Worm (Caenorhabditis elegans) whole organism, young adult: ENCODE measurements around the gene thn-1.

Experiments
- D2030.7 ChIP-seq: fragments of 200-800 bp; sonication (Bioruptor generic); IDR thresholded peaks from 2 replicates; pipeline ENCODE4 v1.3.6; 2022; ENCODE audit warnings: missing genetic modification reagents, missing genetic modification characterization, missing compliant biosample characterization
- F33H1.4 ChIP-seq: fragments of 200-800 bp; sonication (Bioruptor generic); IDR thresholded peaks from 2 replicates; pipeline ENCODE4 v1.3.6; 2022; ENCODE audit warnings: missing genetic modification reagents, missing genetic modification characterization, missing compliant biosample characterization
- F37B4.10 ChIP-seq: fragments of 200-800 bp; sonication (Bioruptor generic); IDR thresholded peaks from 2 replicates; pipeline ENCODE4 v1.3.6; 2022; ENCODE audit warnings: missing genetic modification characterization, missing compliant biosample characterization
- F39B2.1 ChIP-seq: fragments of 200-800 bp; sonication (Bioruptor generic); IDR thresholded peaks from 2 replicates; pipeline ENCODE4 v1.3.6; 2022; ENCODE audit warnings: missing genetic modification reagents, missing genetic modification characterization, missing compliant biosample characterization
- F49E8.2 ChIP-seq: sonication (generic microtip); optimal IDR thresholded peaks from 3 replicates; lab custom pipeline; 2017; ENCODE audit warnings: missing genetic modification characterization, mild to moderate bottlenecking, missing compliant biosample characterization, antibody characterized with exemption, moderate library complexity; ENCODE audit not compliant: insufficient read depth
- F57C9.4 ChIP-seq: sonication (generic microtip); optimal IDR thresholded peaks from 2 replicates; lab custom pipeline; 2017; ENCODE audit warnings: mild to moderate bottlenecking, missing genetic modification characterization, missing compliant biosample characterization
- K11D2.4 ChIP-seq: fragments of 200-800 bp; sonication (Bioruptor generic); IDR thresholded peaks from 2 replicates; pipeline ENCODE4 v1.3.6; 2022; ENCODE audit warnings: missing genetic modification reagents, missing genetic modification characterization, missing compliant biosample characterization
- K12H6.12 ChIP-seq: fragments of 200-800 bp; sonication (Bioruptor generic); optimal IDR thresholded peaks from 2 replicates; lab custom pipeline; 2018; ENCODE audit warnings: mild to moderate bottlenecking, missing genetic modification characterization, missing compliant biosample characterization
- T26A5.8 ChIP-seq: sonication (generic microtip); optimal IDR thresholded peaks from 2 replicates; lab custom pipeline; 2016; ENCODE audit warnings: missing genetic modification characterization, missing compliant biosample characterization
- Y53G8AR.9 ChIP-seq: fragments of 200-800 bp; sonication (Bioruptor generic); conservative IDR thresholded peaks from 2 replicates; pipeline ENCODE4 v1.3.6; 2022; ENCODE audit warnings: missing genetic modification reagents, missing genetic modification characterization, missing compliant biosample characterization
- Y79H2A.3 ChIP-seq: fragments of 200-800 bp; sonication (Bioruptor generic); conservative IDR thresholded peaks from 2 replicates; pipeline ENCODE4 v1.3.6; 2022; ENCODE audit warnings: missing genetic modification reagents, missing genetic modification characterization, missing compliant biosample characterization
- ZK185.1 ChIP-seq: sonication (generic microtip); optimal IDR thresholded peaks from 2 replicates; lab custom pipeline; 2016; ENCODE audit warnings: mild to moderate bottlenecking, missing genetic modification characterization, missing compliant biosample characterization; ENCODE audit not compliant: poor library complexity, severe bottlenecking
- akir-1 ChIP-seq: fragments of 200-800 bp; sonication (Bioruptor generic); optimal IDR thresholded peaks from 2 replicates; lab custom pipeline; 2018; ENCODE audit warnings: mild to moderate bottlenecking, missing genetic modification characterization, moderate library complexity, missing compliant biosample characterization
- attf-5 ChIP-seq: fragments of 200-800 bp; sonication (Bioruptor generic); optimal IDR thresholded peaks from 2 replicates; lab custom pipeline; 2018; ENCODE audit warnings: mild to moderate bottlenecking, missing genetic modification characterization, missing compliant biosample characterization
- ceh-79 ChIP-seq: sonication (generic microtip); optimal IDR thresholded peaks from 2 replicates; lab custom pipeline; 2017; ENCODE audit warnings: mild to moderate bottlenecking, missing genetic modification characterization, missing compliant biosample characterization
- dpff-1 ChIP-seq: sonication (generic microtip); optimal IDR thresholded peaks from 2 replicates; lab custom pipeline; 2017; ENCODE audit warnings: mild to moderate bottlenecking, missing genetic modification characterization, missing compliant biosample characterization
- dpl-1 ChIP-seq: fragments of 150-350 bp; optimal IDR thresholded peaks from 2 replicates; lab custom pipeline; 2014; ENCODE audit warnings: missing biosample characterization, missing genetic modification reagents, missing genetic modification characterization
- efl-1 ChIP-seq: fragments of 150-350 bp; optimal IDR thresholded peaks from 2 replicates; lab custom pipeline; 2014; ENCODE audit warnings: missing biosample characterization, missing genetic modification reagents, missing genetic modification characterization
- fkh-3 ChIP-seq: sonication (generic microtip); optimal IDR thresholded peaks from 2 replicates; lab custom pipeline; 2016; ENCODE audit warnings: mild to moderate bottlenecking, missing genetic modification characterization, missing compliant biosample characterization
- gei-17 ChIP-seq: fragments of 200-800 bp; sonication (Bioruptor generic); optimal IDR thresholded peaks from 2 replicates; lab custom pipeline; 2018; ENCODE audit warnings: mild to moderate bottlenecking, missing genetic modification characterization, missing compliant biosample characterization
- him-1 ChIP-seq: sonication (generic microtip); optimal IDR thresholded peaks from 2 replicates; lab custom pipeline; 2016; ENCODE audit warnings: missing genotype, missing genetic modification reagents, missing genetic modification characterization, missing compliant biosample characterization
- hmg-1.2 ChIP-seq: fragments of 200-800 bp; sonication (Bioruptor generic); IDR thresholded peaks from 2 replicates; pipeline ENCODE4 v1.3.6; 2022; ENCODE audit warnings: missing genetic modification reagents, missing genetic modification characterization, missing compliant biosample characterization
- lin-40 ChIP-seq: sonication (generic microtip); optimal IDR thresholded peaks from 2 replicates; lab custom pipeline; 2016; ENCODE audit warnings: missing genetic modification characterization, mild to moderate bottlenecking, missing compliant biosample characterization, missing genotype, missing genetic modification reagents
- lin-54 ChIP-seq: fragments of 200-800 bp; sonication (Bioruptor generic); optimal IDR thresholded peaks from 2 replicates; lab custom pipeline; 2018; ENCODE audit warnings: mild to moderate bottlenecking, missing genetic modification characterization, missing compliant biosample characterization
- lir-1 ChIP-seq: fragments of 200-800 bp; sonication (Bioruptor generic); conservative IDR thresholded peaks from 2 replicates; pipeline ENCODE4 v1.3.6; 2022; ENCODE audit warnings: missing genetic modification reagents, missing genetic modification characterization, missing compliant biosample characterization
- lsl-1 ChIP-seq: fragments of 200-800 bp; sonication (Bioruptor generic); optimal IDR thresholded peaks from 2 replicates; lab custom pipeline; 2018; ENCODE audit warnings: mild to moderate bottlenecking, missing genetic modification characterization, moderate library complexity, missing compliant biosample characterization
- lsy-27 ChIP-seq: sonication (generic microtip); optimal IDR thresholded peaks from 2 replicates; lab custom pipeline; 2017; ENCODE audit warnings: missing genetic modification characterization, mild to moderate bottlenecking, missing compliant biosample characterization, antibody characterized with exemption, missing genotype, borderline replicate concordance; ENCODE audit not compliant: insufficient read depth
- madf-6 ChIP-seq: fragments of 200-800 bp; sonication (Bioruptor generic); IDR thresholded peaks from 2 replicates; pipeline ENCODE4 v1.3.6; 2022; ENCODE audit warnings: missing genetic modification reagents, missing genetic modification characterization, missing compliant biosample characterization
- mcd-1 ChIP-seq: fragments of 200-800 bp; sonication (Bioruptor generic); IDR thresholded peaks from 2 replicates; pipeline ENCODE4 v1.3.6; 2022; ENCODE audit warnings: missing genetic modification reagents, missing genetic modification characterization, missing compliant biosample characterization
- mel-28 ChIP-seq: sonication (generic microtip); optimal IDR thresholded peaks from 2 replicates; lab custom pipeline; 2016; ENCODE audit warnings: borderline replicate concordance, mild to moderate bottlenecking, missing genetic modification characterization, missing compliant biosample characterization
- mes-4 ChIP-seq: sonication (generic microtip); optimal IDR thresholded peaks from 2 replicates; lab custom pipeline; 2016; ENCODE audit warnings: missing genotype, missing genetic modification characterization, missing compliant biosample characterization
- mxl-1 ChIP-seq: sonication (generic microtip); optimal IDR thresholded peaks from 2 replicates; lab custom pipeline; 2016; ENCODE audit warnings: missing genetic modification characterization, missing compliant biosample characterization
- nfya-1 ChIP-seq: sonication (generic microtip); optimal IDR thresholded peaks from 2 replicates; lab custom pipeline; 2017; ENCODE audit warnings: antibody characterized with exemption, missing compliant biosample characterization, missing genetic modification characterization, borderline replicate concordance; ENCODE audit not compliant: insufficient read depth
- nhr-179 ChIP-seq: sonication (generic microtip); optimal IDR thresholded peaks from 2 replicates; lab custom pipeline; 2016; ENCODE audit warnings: mild to moderate bottlenecking, missing genetic modification characterization, missing compliant biosample characterization
- nhr-90 ChIP-seq: sonication (generic microtip); optimal IDR thresholded peaks from 2 replicates; lab custom pipeline; 2016; ENCODE audit warnings: missing genotype, mild to moderate bottlenecking, missing genetic modification characterization, missing compliant biosample characterization
- pbrm-1 ChIP-seq: fragments of 200-800 bp; sonication (Bioruptor generic); IDR thresholded peaks from 2 replicates; pipeline ENCODE4 v1.3.6; 2022; ENCODE audit warnings: missing genetic modification reagents, missing genetic modification characterization, missing compliant biosample characterization
- pha-4 ChIP-seq: fragments of 150-350 bp; sonication (generic microtip); optimal IDR thresholded peaks from 2 replicates; lab custom pipeline; 2014; ENCODE audit warnings: missing biosample characterization, missing genetic modification reagents, missing genetic modification characterization
- rpc-1 ChIP-seq, 2 experiments: fragments of 150-350 bp in 1 of 2; sonication (generic microtip) in 1 of 2; optimal IDR thresholded peaks; 2 replicates each; lab custom pipeline; 2014 to 2018; ENCODE audit warnings: missing biosample characterization in 1 of 2, missing genetic modification characterization in 1 of 2, missing genetic modification reagents in 1 of 2, missing genotype in 1 of 2
- sea-2 ChIP-seq: fragments of 200-800 bp; sonication (Bioruptor generic); IDR thresholded peaks from 2 replicates; pipeline ENCODE4 v1.3.6; 2022; ENCODE audit warnings: missing genetic modification characterization, missing compliant biosample characterization
- somi-1 ChIP-seq: fragments of 200-800 bp; sonication (Bioruptor generic); optimal IDR thresholded peaks from 2 replicates; lab custom pipeline; 2018; ENCODE audit warnings: mild to moderate bottlenecking, missing genetic modification characterization, missing compliant biosample characterization
- tlf-1 ChIP-seq: fragments of 200-800 bp; sonication (Bioruptor generic); optimal IDR thresholded peaks from 2 replicates; lab custom pipeline; 2018; ENCODE audit warnings: mild to moderate bottlenecking, missing genetic modification characterization, missing compliant biosample characterization
- ztf-22 ChIP-seq: fragments of 200-800 bp; sonication (Bioruptor generic); optimal IDR thresholded peaks from 2 replicates; lab custom pipeline; 2018; ENCODE audit warnings: mild to moderate bottlenecking, missing genetic modification characterization, moderate library complexity, missing compliant biosample characterization
- ztf-28 ChIP-seq: fragments of 200-800 bp; sonication (Bioruptor generic); IDR thresholded peaks from 2 replicates; pipeline ENCODE4 v1.3.6; 2022; ENCODE audit warnings: missing genetic modification reagents, missing genetic modification characterization, missing compliant biosample characterization
- ztf-3 ChIP-seq: fragments of 200-800 bp; sonication (Bioruptor generic); optimal IDR thresholded peaks from 2 replicates; lab custom pipeline; 2018; ENCODE audit warnings: mild to moderate bottlenecking, missing genetic modification characterization, missing compliant biosample characterization
- ztf-6 ChIP-seq: fragments of 200-800 bp; sonication (Bioruptor generic); IDR thresholded peaks from 2 replicates; pipeline ENCODE4 v1.3.6; 2022; ENCODE audit warnings: missing genetic modification reagents, missing genetic modification characterization, missing compliant biosample characterization

The thn-1 gene

DNA sequence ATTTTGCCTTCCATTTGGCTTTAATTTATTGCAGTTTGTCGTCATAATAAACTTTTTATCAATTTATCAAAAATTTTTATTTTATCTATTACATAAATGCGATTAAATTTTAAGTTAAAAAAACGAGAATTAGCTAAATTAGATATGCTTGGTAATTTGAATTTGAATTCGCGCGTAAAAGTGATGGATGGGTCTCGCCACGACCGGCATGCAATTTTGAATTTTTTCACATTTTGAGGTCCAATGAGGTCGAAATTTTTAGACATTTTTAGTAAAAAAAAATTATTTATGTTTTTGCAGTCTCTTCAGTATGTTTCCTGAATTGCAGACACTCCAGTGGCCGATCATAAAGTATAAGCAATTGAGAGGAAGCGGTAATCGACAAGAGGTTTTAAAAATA lies 28.7 kb downstream of the thn-1 start, which contains the start of gene dsb-1 (continued):
- TF ChIP-seq lsl-1 (GFP tag; lab: Kevin White, UChicago) (peak; percentile 19), efl-1 (peak; percentile 40), nhr-179 (tag; lab: Kevin White, UChicago) (no peak), pha-4 (tag; lab: Kevin White, UChicago) (no peak), lin-40 (tag; lab: Kevin White, UChicago) (no peak), F39B2.1 (GFP tag; lab: Robert Waterston, UW) (no peak), dpl-1 (peak; percentile 22), F37B4.10 (no peak), ztf-22 (GFP tag; lab: Kevin White, UChicago) (no peak), attf-5 (no peak), K12H6.12 (no peak), nfya-1 (tag; lab: Kevin White, UChicago) (no peak), rpc-1 (optimal IDR thresholded peaks at IDR 0.05; lab: Kevin White, UChicago) (no peak), rpc-1 (tag; optimal IDR thresholded peaks at IDR 0.05; lab: Kevin White, UChicago) (no peak), mel-28 (tag; lab: Kevin White, UChicago) (no peak), ztf-28 (GFP tag; lab: Robert Waterston, UW) (no peak), lir-1 (GFP tag; lab: Robert Waterston, UW) (no peak), madf-6 (peak; percentile 47; the same call in 1 of the 2 replicates), akir-1 (no peak), ztf-6 (GFP tag; lab: Robert Waterston, UW) (no peak), Y79H2A.3 (GFP tag; lab: Robert Waterston, UW) (no peak), pbrm-1 (GFP tag; lab: Robert Waterston, UW) (no peak), Y53G8AR.9 (GFP tag; lab: Robert Waterston, UW) (no peak), T26A5.8 (tag; lab: Kevin White, UChicago) (no peak), dpff-1 (tag; lab: Kevin White, UChicago) (no peak), lin-54 (GFP tag; lab: Kevin White, UChicago) (peak; percentile 26), D2030.7 (GFP tag; lab: Robert Waterston, UW) (no peak), hmg-1.2 (GFP tag; lab: Robert Waterston, UW) (no peak), ztf-3 (GFP tag; lab: Kevin White, UChicago) (no peak), somi-1 (GFP tag; lab: Kevin White, UChicago) (no peak), ceh-79 (tag; lab: Kevin White, UChicago) (no peak), F57C9.4 (no peak), fkh-3 (tag; lab: Kevin White, UChicago) (no peak), mcd-1 (GFP tag; lab: Robert Waterston, UW) (0 out of 2 replicates have a peak, but pooled peaks have one; percentile 8)

ce11 chrIV:12410167-12410566 lies 30.3 kb downstream of the thn-1 start, which contains the start of gene acl-13:
acl-13 (plus strand) TSS chrIV:12410467.
- TF ChIP-seq tlf-1 (GFP tag; lab: Kevin White, UChicago) (no peak), sea-2 (GFP tag; lab: Robert Waterston, UW) (no peak), F49E8.2 (tag; lab: Kevin White, UChicago) (no peak), K11D2.4 (GFP tag; lab: Robert Waterston, UW) (no peak), lsy-27 (tag; lab: Kevin White, UChicago) (no peak), gei-17 (GFP tag; lab: Kevin White, UChicago) (no peak), madf-6 (no peak), F33H1.4 (no peak), mxl-1 (tag; lab: Kevin White, UChicago) (no peak), nhr-90 (no peak), efl-1 (no peak), ZK185.1 (no peak), mes-4 (no peak), him-1 (tag; lab: Kevin White, UChicago) (no peak), akir-1 (no peak)
